Fruit fly (Drosophila melanogaster) whole organism, embryonic: ENCODE measurements around the gene CG15382.
A peak's percentile ranks its signal among the peaks of the same experiment; 100 is the strongest.

ENCODE experiments used
- Abd-B ChIP-seq: fragments of 200-800 bp; sonication (Bioruptor generic); optimal IDR thresholded peaks from 2 replicates; lab custom pipeline; 2018; ENCODE audit warnings: missing biosample characterization, mild to moderate bottlenecking, missing genetic modification characterization, moderate library complexity
- B-H2 ChIP-seq: fragments of 200-800 bp; sonication (Bioruptor generic); optimal IDR thresholded peaks from 2 replicates; lab custom pipeline; 2018; ENCODE audit warnings: missing biosample characterization, mild to moderate bottlenecking, missing genetic modification characterization
- C15 ChIP-seq: fragments of 200-800 bp; sonication (Bioruptor generic); IDR thresholded peaks from 3 replicates; pipeline ENCODE4 v1.3.6; 2022; ENCODE audit warnings: missing biosample characterization, missing genetic modification characterization
- CG11504 ChIP-seq: fragments of 200-800 bp; sonication (Bioruptor generic); optimal IDR thresholded peaks from 3 replicates; lab custom pipeline; 2019; ENCODE audit warnings: missing biosample characterization, mild to moderate bottlenecking, missing genetic modification characterization, moderate library complexity
- CG13624 ChIP-seq: fragments of 200-800 bp; sonication (Bioruptor generic); optimal IDR thresholded peaks from 2 replicates; lab custom pipeline; 2016; ENCODE audit warnings: missing biosample characterization, missing genetic modification characterization
- CG14710 ChIP-seq: fragments of 200-800 bp; sonication (Bioruptor generic); optimal IDR thresholded peaks from 3 replicates; lab custom pipeline; 2019; ENCODE audit warnings: missing biosample characterization, mild to moderate bottlenecking, missing genetic modification characterization, moderate library complexity
- CG15269 ChIP-seq: fragments of 200-800 bp; sonication (Bioruptor generic); optimal IDR thresholded peaks from 2 replicates; lab custom pipeline; 2018; ENCODE audit warnings: missing biosample characterization, mild to moderate bottlenecking, missing genetic modification characterization, moderate library complexity
- CG15601 ChIP-seq: fragments of 200-800 bp; sonication (Bioruptor generic); optimal IDR thresholded peaks from 3 replicates; lab custom pipeline; 2019; ENCODE audit warnings: missing biosample characterization, mild to moderate bottlenecking, missing genetic modification characterization, moderate library complexity
- CG17186 ChIP-seq: fragments of 200-800 bp; sonication (Bioruptor generic); optimal IDR thresholded peaks from 3 replicates; lab custom pipeline; 2017; ENCODE audit warnings: missing biosample characterization, missing genetic modification reagents, missing genetic modification characterization
- CG17359 ChIP-seq: fragments of 200-800 bp; sonication (Bioruptor generic); optimal IDR thresholded peaks from 3 replicates; lab custom pipeline; 2018; ENCODE audit warnings: missing biosample characterization, mild to moderate bottlenecking, missing genetic modification characterization, moderate library complexity
- CG17568 ChIP-seq: fragments of 200-800 bp; sonication (Bioruptor generic); optimal IDR thresholded peaks from 2 replicates; lab custom pipeline; 2018; ENCODE audit warnings: missing biosample characterization, mild to moderate bottlenecking, missing genetic modification characterization, moderate library complexity
- CG18262 ChIP-seq: fragments of 200-800 bp; optimal IDR thresholded peaks from 3 replicates; lab custom pipeline; 2019; ENCODE audit warnings: missing biosample characterization, mild to moderate bottlenecking, missing genetic modification characterization, moderate library complexity
- CG2712 ChIP-seq: fragments of 200-800 bp; optimal IDR thresholded peaks from 3 replicates; lab custom pipeline; 2019; ENCODE audit warnings: missing biosample characterization, mild to moderate bottlenecking, missing genetic modification characterization, moderate library complexity
- CG30431 ChIP-seq: fragments of 200-800 bp; sonication (Bioruptor generic); optimal IDR thresholded peaks from 2 replicates; lab custom pipeline; 2017; ENCODE audit warnings: missing biosample characterization, missing genetic modification characterization
- CG4282 ChIP-seq: fragments of 200-800 bp; sonication (Bioruptor generic); optimal IDR thresholded peaks from 2 replicates; lab custom pipeline; 2016; ENCODE audit warnings: missing biosample characterization, missing genetic modification characterization
- CG4617 ChIP-seq: fragments of 200-800 bp; sonication (Bioruptor generic); optimal IDR thresholded peaks from 3 replicates; lab custom pipeline; 2016; ENCODE audit warnings: missing biosample characterization, missing genetic modification characterization, borderline replicate concordance
- CG5953 ChIP-seq: fragments of 200-800 bp; sonication (Bioruptor generic); IDR thresholded peaks from 2 replicates; pipeline ENCODE4 v1.3.6; 2022; ENCODE audit warnings: missing biosample characterization, missing genetic modification characterization
- CG8290 ChIP-seq, 3 experiments: fragments of 200-800 bp; sonication (Bioruptor generic); optimal IDR thresholded peaks; 2 replicates each; lab custom pipeline; 2016 to 2019; ENCODE audit warnings: missing biosample characterization in 3 of 3, missing genetic modification characterization in 3 of 3, mild to moderate bottlenecking in 2 of 3, moderate library complexity in 1 of 3
- CG8359 ChIP-seq: fragments of 200-800 bp; sonication (Bioruptor generic); optimal IDR thresholded peaks from 2 replicates; lab custom pipeline; 2017; ENCODE audit warnings: missing biosample characterization, mild to moderate bottlenecking, missing genetic modification characterization, borderline replicate concordance
- D19B ChIP-seq: fragments of 200-800 bp; sonication (Bioruptor generic); optimal IDR thresholded peaks from 2 replicates; lab custom pipeline; 2017; ENCODE audit warnings: missing biosample characterization, mild to moderate bottlenecking, missing genetic modification characterization
- Drgx ChIP-seq: fragments of 200-800 bp; sonication (Bioruptor generic); IDR thresholded peaks from 2 replicates; pipeline ENCODE4 v1.3.6; 2022; ENCODE audit warnings: missing biosample characterization, missing genetic modification characterization
- Ets97D ChIP-seq: fragments of 200-800 bp; sonication (Bioruptor generic); optimal IDR thresholded peaks from 3 replicates; lab custom pipeline; 2016; ENCODE audit warnings: missing biosample characterization, missing genetic modification characterization
- HLH4C ChIP-seq: fragments of 200-800 bp; sonication (Bioruptor generic); IDR thresholded peaks from 3 replicates; pipeline ENCODE4 v1.3.6; 2022; ENCODE audit warnings: missing biosample characterization, missing genetic modification characterization; ENCODE audit not compliant: partially characterized antibody
- HmgZ ChIP-seq: fragments of 200-800 bp; sonication (Bioruptor generic); optimal IDR thresholded peaks from 2 replicates; lab custom pipeline; 2018; ENCODE audit warnings: missing biosample characterization, mild to moderate bottlenecking, missing genetic modification characterization
- Lhr ChIP-seq: fragments of 200-800 bp; sonication (Bioruptor generic); optimal IDR thresholded peaks from 3 replicates; lab custom pipeline; 2017; ENCODE audit warnings: mild to moderate bottlenecking, missing biosample characterization, missing genetic modification reagents, missing genetic modification characterization
- MESR4 ChIP-seq: fragments of 200-800 bp; sonication (Bioruptor generic); optimal IDR thresholded peaks from 2 replicates; lab custom pipeline; 2018; ENCODE audit warnings: missing biosample characterization, mild to moderate bottlenecking, missing genetic modification characterization, moderate library complexity
- MTF-1 ChIP-seq: fragments of 200-800 bp; sonication (Bioruptor generic); optimal IDR thresholded peaks from 2 replicates; lab custom pipeline; 2018; ENCODE audit warnings: missing biosample characterization, mild to moderate bottlenecking, missing genetic modification characterization, borderline replicate concordance
- Max ChIP-seq: fragments of 200-800 bp; sonication (Bioruptor generic); optimal IDR thresholded peaks from 2 replicates; lab custom pipeline; 2016; ENCODE audit warnings: missing biosample characterization, mild to moderate bottlenecking, missing genetic modification characterization
- Med ChIP-seq: fragments of 200-800 bp; sonication (Bioruptor generic); peaks from one replicate; lab custom pipeline; 2016; ENCODE audit warnings: missing biosample characterization, missing genetic modification characterization, mild to moderate bottlenecking, inconsistent platforms, moderate library complexity
- PHDP ChIP-seq: fragments of 200-800 bp; sonication (Bioruptor generic); optimal IDR thresholded peaks from 3 replicates; lab custom pipeline; 2018; ENCODE audit warnings: missing biosample characterization, mild to moderate bottlenecking, missing genetic modification characterization, moderate library complexity
- Spps ChIP-seq: fragments of 200-800 bp; sonication (Bioruptor generic); optimal IDR thresholded peaks from 2 replicates; lab custom pipeline; 2018; ENCODE audit warnings: missing biosample characterization, mild to moderate bottlenecking, missing genetic modification characterization
- YL-1 ChIP-seq: fragments of 200-800 bp; sonication (Bioruptor generic); optimal IDR thresholded peaks from 3 replicates; lab custom pipeline; 2017; ENCODE audit warnings: missing biosample characterization, mild to moderate bottlenecking, missing genetic modification characterization
- abd-A ChIP-seq: fragments of 200-800 bp; sonication (Bioruptor generic); optimal IDR thresholded peaks from 3 replicates; lab custom pipeline; 2019; ENCODE audit warnings: missing biosample characterization, mild to moderate bottlenecking, missing genetic modification characterization, moderate library complexity
- aop ChIP-seq: fragments of 200-800 bp; sonication (Bioruptor generic); IDR thresholded peaks from 2 replicates; pipeline ENCODE4 v1.3.6; 2022; ENCODE audit warnings: missing biosample characterization, missing genetic modification characterization
- ci ChIP-seq: fragments of 200-800 bp; sonication (Bioruptor generic); IDR thresholded peaks from 3 replicates; pipeline ENCODE4 v1.3.6; 2022; ENCODE audit warnings: missing biosample characterization, missing genetic modification characterization
- dan ChIP-seq: fragments of 200-800 bp; sonication (Bioruptor generic); IDR thresholded peaks from 2 replicates; pipeline ENCODE4 v1.3.6; 2022; ENCODE audit warnings: missing biosample characterization, missing genetic modification characterization
- fd96Cb ChIP-seq: fragments of 200-800 bp; sonication (Bioruptor generic); optimal IDR thresholded peaks from 2 replicates; lab custom pipeline; 2018; ENCODE audit warnings: missing biosample characterization, mild to moderate bottlenecking, missing genetic modification characterization, moderate library complexity
- gem ChIP-seq: fragments of 200-800 bp; sonication (Bioruptor generic); optimal IDR thresholded peaks from 2 replicates; lab custom pipeline; 2019; ENCODE audit warnings: missing biosample characterization, mild to moderate bottlenecking, missing genetic modification characterization, moderate library complexity
- gfzf ChIP-seq: fragments of 200-800 bp; sonication (Bioruptor generic); optimal IDR thresholded peaks from 2 replicates; lab custom pipeline; 2016; ENCODE audit warnings: missing biosample characterization, mild to moderate bottlenecking, missing genetic modification characterization, moderate library complexity
- grn ChIP-seq: fragments of 200-800 bp; sonication (Bioruptor generic); optimal IDR thresholded peaks from 3 replicates; lab custom pipeline; 2017; ENCODE audit warnings: missing biosample characterization, missing genetic modification characterization
- gro ChIP-seq: fragments of 200-800 bp; sonication (Bioruptor generic); optimal IDR thresholded peaks from 2 replicates; lab custom pipeline; 2016; ENCODE audit warnings: missing biosample characterization, missing genetic modification characterization
- mirr ChIP-seq: fragments of 200-800 bp; sonication (Bioruptor generic); optimal IDR thresholded peaks from 3 replicates; lab custom pipeline; 2018; ENCODE audit warnings: missing biosample characterization, mild to moderate bottlenecking, missing genetic modification characterization
- mld ChIP-seq: fragments of 200-800 bp; sonication (Bioruptor generic); IDR thresholded peaks from 3 replicates; pipeline ENCODE4 v1.3.6; 2022; ENCODE audit warnings: missing biosample characterization, missing genetic modification characterization; ENCODE audit not compliant: partially characterized antibody
- onecut ChIP-seq: fragments of 200-800 bp; sonication (Bioruptor generic); IDR thresholded peaks from 2 replicates; pipeline ENCODE4 v1.3.6; 2022; ENCODE audit warnings: missing biosample characterization, missing genetic modification characterization
- repo ChIP-seq: fragments of 200-800 bp; sonication (Bioruptor generic); optimal IDR thresholded peaks from 2 replicates; lab custom pipeline; 2016; ENCODE audit warnings: missing biosample characterization, missing genetic modification characterization
- slou ChIP-seq: fragments of 200-800 bp; sonication (Bioruptor generic); optimal IDR thresholded peaks from 3 replicates; lab custom pipeline; 2016; ENCODE audit warnings: missing biosample characterization, missing genetic modification characterization
- slp2 ChIP-seq: fragments of 200-800 bp; sonication (Bioruptor generic); optimal IDR thresholded peaks from 2 replicates; lab custom pipeline; 2016; ENCODE audit warnings: missing biosample characterization, missing genetic modification characterization
- so ChIP-seq: fragments of 200-800 bp; sonication (Bioruptor generic); IDR thresholded peaks from 3 replicates; pipeline ENCODE4 v1.3.6; 2022; ENCODE audit warnings: missing biosample characterization, missing genetic modification characterization
- stwl ChIP-seq: fragments of 200-800 bp; sonication (Bioruptor generic); optimal IDR thresholded peaks from 3 replicates; lab custom pipeline; 2018; ENCODE audit warnings: missing biosample characterization, mild to moderate bottlenecking, missing genetic modification characterization, moderate library complexity
- tin ChIP-seq: fragments of 200-800 bp; sonication (Bioruptor generic); optimal IDR thresholded peaks from 3 replicates; lab custom pipeline; 2016; ENCODE audit warnings: missing biosample characterization, missing genetic modification characterization
- wor ChIP-seq: fragments of 200-800 bp; sonication (Bioruptor generic); IDR thresholded peaks from 2 replicates; pipeline ENCODE4 v1.3.6; 2022; ENCODE audit warnings: missing biosample characterization, missing genetic modification characterization

Gene CG15382

dm6 chr2L:2192123-2192601 is 36.6 kb downstream of the CG15382 start, which contains the start of gene CG10874 (continued):
- TF ChIP-seq MTF-1 (GFP tag; lab: Kevin White, UChicago) (no peak), Lhr (peak; percentile 77), CG15601 (tag; lab: Kevin White, UChicago) (peak; percentile 8), Drgx (GFP tag; lab: Robert Waterston, UW) (no peak), dan (no peak), CG4282 (GFP tag; lab: Kevin White, UChicago) (no peak), Med (GFP tag; lab: Kevin White, UChicago) (peak; percentile 74), grn (GFP tag; lab: Kevin White, UChicago) (no peak), gem (tag; lab: Kevin White, UChicago) (peak; percentile 4), CG2712 (tag; lab: Kevin White, UChicago) (peak; percentile 52), stwl (tag; lab: Kevin White, UChicago) (peak; percentile 56), MESR4 (GFP tag; lab: Kevin White, UChicago) (peak; percentile 87), gfzf (GFP tag; lab: Kevin White, UChicago) (peak; percentile 98), repo (GFP tag; lab: Kevin White, UChicago) (no peak), B-H2 (GFP tag; lab: Kevin White, UChicago) (peak; percentile 61), CG11504 (tag; lab: Kevin White, UChicago) (peak; percentile 10), slou (peak; percentile 34), Max (GFP tag; lab: Kevin White, UChicago) (no peak), CG17568 (no peak), Abd-B (GFP tag; lab: Kevin White, UChicago) (peak; percentile 58), CG17186 (GFP tag; lab: Kevin White, UChicago) (peak; percentile 17), tin (GFP tag; lab: Kevin White, UChicago) (no peak), HmgZ (tag; lab: Kevin White, UChicago) (peak; percentile 60), CG4617 (peak; percentile 82), Ets97D (GFP tag; lab: Kevin White, UChicago) (peak; percentile 78), HLH4C (GFP tag; lab: Robert Waterston, UW) (no peak), mirr (no peak), YL-1 (peak; percentile 88), CG15269 (tag; lab: Kevin White, UChicago) (no peak), CG30431 (no peak), CG13624 (GFP tag; lab: Kevin White, UChicago) (no peak), CG14710 (tag; lab: Kevin White, UChicago) (peak; percentile 100), gro (GFP tag; lab: Kevin White, UChicago) (peak; percentile 29), CG8290 (GFP tag; optimal IDR thresholded peaks at IDR 0.05; lab: Kevin White, UChicago) (peak; percentile 23), CG8290 (tag; optimal IDR thresholded peaks at IDR 0.05; lab: Kevin White, UChicago) (peak in 1 of 2 experiments; percentile 62), abd-A (tag; lab: Kevin White, UChicago) (peak; percentile 57), ci (no peak)

- TF ChIP-seq C15 (GFP tag; lab: Robert Waterston, UW): no peak
- peak; percentile 26 for TF ChIP-seq CG18262 (tag; lab: Kevin White, UChicago)
- no peak for TF ChIP-seq CG5953 (GFP tag; lab: Robert Waterston, UW)
- no peak for TF ChIP-seq so
- no peak for TF ChIP-seq slp2 (GFP tag; lab: Kevin White, UChicago)
- peak; percentile 21 for TF ChIP-seq PHDP (tag; lab: Kevin White, UChicago)
- no peak for TF ChIP-seq D19B
- TF ChIP-seq HmgZ (tag; lab: Kevin White, UChicago): peak; percentile 87
- TF ChIP-seq CG17359 (tag; lab: Kevin White, UChicago): peak; percentile 14
- no peak for TF ChIP-seq Spps (tag; lab: Kevin White, UChicago)
- TF ChIP-seq onecut (GFP tag; lab: Robert Waterston, UW): peak; percentile 53
- TF ChIP-seq mld (GFP tag; lab: Robert Waterston, UW): no peak
- peak; percentile 10 for TF ChIP-seq CG8359
- TF ChIP-seq wor (GFP tag; lab: Robert Waterston, UW): no peak
- no peak for TF ChIP-seq aop (GFP tag; lab: Robert Waterston, UW)
- no peak for TF ChIP-seq fd96Cb (tag; lab: Kevin White, UChicago)
Measured at dm6 chr2L:2193357-2193780, 37.8 kb downstream of the CG15382 start.
